Fruit fly (Drosophila melanogaster) whole organism, wandering third instar larva: ENCODE results near the gene lobo.

Experiments
- Abd-B ChIP-seq: fragments of >200 bp; optimal IDR thresholded peaks from 2 replicates; lab custom pipeline; 2017; ENCODE audit warnings: missing biosample characterization, missing genetic modification characterization
- CG32264 ChIP-seq: fragments of 200-800 bp; sonication (Bioruptor generic); optimal IDR thresholded peaks from 2 replicates; lab custom pipeline; 2016; ENCODE audit warnings: missing biosample characterization, missing genetic modification characterization
- CG9705 ChIP-seq: fragments of 200-800 bp; sonication (Bioruptor generic); optimal IDR thresholded peaks from 2 replicates; lab custom pipeline; 2018; ENCODE audit warnings: missing biosample characterization, mild to moderate bottlenecking, missing genetic modification characterization
- CrebA ChIP-seq: fragments of 200-800 bp; sonication (Bioruptor generic); optimal IDR thresholded peaks from 2 replicates; lab custom pipeline; 2016; ENCODE audit warnings: missing biosample characterization, mild to moderate bottlenecking, missing genetic modification characterization, borderline replicate concordance
- Dfd ChIP-seq: fragments of >200 bp; optimal IDR thresholded peaks from 2 replicates; lab custom pipeline; 2017; ENCODE audit warnings: missing biosample characterization, missing genetic modification characterization
- Dif ChIP-seq: fragments of 200-275, 200-300 bp; sonication (Bioruptor generic); optimal IDR thresholded peaks from 2 replicates; lab custom pipeline; 2018; ENCODE audit warnings: missing biosample characterization, missing genetic modification characterization; ENCODE audit not compliant: partially characterized antibody
- GATAd ChIP-seq: sonication (Bioruptor generic); optimal IDR thresholded peaks from 2 replicates; lab custom pipeline; 2016; ENCODE audit warnings: missing biosample characterization, missing genetic modification characterization
- HLH106 ChIP-seq: fragments of 200-800 bp; optimal IDR thresholded peaks from 3 replicates; lab custom pipeline; 2019; ENCODE audit warnings: missing biosample characterization, mild to moderate bottlenecking, missing genetic modification characterization, moderate library complexity
- Hnf4 ChIP-seq: fragments of 200-800 bp; sonication (Bioruptor generic); optimal IDR thresholded peaks from 2 replicates; lab custom pipeline; 2016; ENCODE audit warnings: missing biosample characterization, mild to moderate bottlenecking, missing genetic modification characterization
- Hr78 ChIP-seq: fragments of >200 bp; optimal IDR thresholded peaks from 2 replicates; lab custom pipeline; 2017; ENCODE audit warnings: missing biosample characterization, missing genetic modification characterization
- Hr83 ChIP-seq: fragments of 200-300 bp; sonication (Bioruptor generic); optimal IDR thresholded peaks from 2 replicates; lab custom pipeline; 2016; ENCODE audit warnings: missing biosample characterization, mild to moderate bottlenecking, missing genetic modification characterization, moderate library complexity; ENCODE audit not compliant: poor library complexity, severe bottlenecking
- Jra ChIP-seq: sonication (Bioruptor generic); optimal IDR thresholded peaks from 2 replicates; lab custom pipeline; 2016; ENCODE audit warnings: missing biosample characterization, missing genetic modification characterization
- Mio ChIP-seq: sonication (Bioruptor generic); optimal IDR thresholded peaks from 2 replicates; lab custom pipeline; 2016; ENCODE audit warnings: missing biosample characterization, missing genetic modification characterization
- Myc ChIP-seq: fragments of >200 bp; optimal IDR thresholded peaks from 2 replicates; lab custom pipeline; 2017
- N ChIP-seq: fragments of >200 bp; optimal IDR thresholded peaks from 2 replicates; lab custom pipeline; 2018; ENCODE audit warnings: missing biosample characterization, missing external identifiers, missing genetic modification characterization
- OdsH ChIP-seq: fragments of 200-800 bp; sonication (Bioruptor generic); optimal IDR thresholded peaks from 2 replicates; lab custom pipeline; 2016; ENCODE audit warnings: missing biosample characterization, mild to moderate bottlenecking, missing genetic modification characterization
- Rel ChIP-seq, 2 experiments: fragments of 200-800 bp; sonication (Bioruptor generic) in 1 of 2; optimal IDR thresholded peaks; 2 replicates in 1 of 2; 3 replicates in 1 of 2; lab custom pipeline; 2016 to 2019; ENCODE audit warnings: mild to moderate bottlenecking in 2 of 2, missing biosample characterization in 2 of 2, missing genetic modification characterization in 2 of 2, moderate library complexity in 1 of 2
- Sp1 ChIP-seq: fragments of 200-800 bp; sonication (Bioruptor generic); optimal IDR thresholded peaks from 3 replicates; lab custom pipeline; 2019; ENCODE audit warnings: missing biosample characterization, mild to moderate bottlenecking, missing genetic modification characterization, moderate library complexity
- Vsx2 ChIP-seq: fragments of 200-300, 225-300 bp; sonication (Bioruptor generic); optimal IDR thresholded peaks from 2 replicates; lab custom pipeline; 2018; ENCODE audit warnings: missing biosample characterization, missing genetic modification characterization; ENCODE audit not compliant: partially characterized antibody
- br ChIP-seq: fragments of 200-800 bp; sonication (Bioruptor generic); optimal IDR thresholded peaks from 2 replicates; lab custom pipeline; 2016; ENCODE audit warnings: missing biosample characterization, missing genetic modification characterization
- brk ChIP-seq: fragments of 200-800 bp; sonication (Bioruptor generic); optimal IDR thresholded peaks from 2 replicates; lab custom pipeline; 2016; ENCODE audit warnings: missing biosample characterization, mild to moderate bottlenecking, missing genetic modification characterization
- dl ChIP-seq, 2 experiments: fragments of 175-275, 200-275 bp in 1 of 2; fragments of 200-275 bp in 1 of 2; sonication (Bioruptor generic); optimal IDR thresholded peaks; lab custom pipeline; 2018; ENCODE audit warnings: mild to moderate bottlenecking in 2 of 2, missing biosample characterization in 2 of 2, missing genetic modification characterization in 2 of 2, moderate library complexity in 2 of 2; ENCODE audit not compliant: partially characterized antibody in 2 of 2, insufficient read depth in 1 of 2
- dmrt93B ChIP-seq: fragments of 200-800 bp; sonication (Bioruptor generic); optimal IDR thresholded peaks from 2 replicates; lab custom pipeline; 2018; ENCODE audit warnings: missing biosample characterization, mild to moderate bottlenecking, missing genetic modification characterization
- dsf ChIP-seq: sonication (Bioruptor generic); optimal IDR thresholded peaks from 2 replicates; lab custom pipeline; 2016; ENCODE audit warnings: missing biosample characterization, missing genetic modification characterization, borderline replicate concordance
- ey ChIP-seq: fragments of 200-800 bp; sonication (Bioruptor generic); optimal IDR thresholded peaks from 2 replicates; lab custom pipeline; 2016; ENCODE audit warnings: missing biosample characterization, missing genetic modification characterization
- foxo ChIP-seq, 2 experiments: fragments of 200-800 bp; sonication (Bioruptor generic); optimal IDR thresholded peaks; 2 replicates in 1 of 2; 3 replicates in 1 of 2; lab custom pipeline; 2016 to 2017; ENCODE audit warnings: missing biosample characterization in 2 of 2, missing genetic modification characterization in 2 of 2
- fru ChIP-seq: fragments of 200-800 bp; sonication (Bioruptor generic); optimal IDR thresholded peaks from 3 replicates; lab custom pipeline; 2016; ENCODE audit warnings: missing biosample characterization, mild to moderate bottlenecking, missing genetic modification characterization
- h ChIP-seq: fragments of 200-800 bp; sonication (Bioruptor generic); optimal IDR thresholded peaks from 3 replicates; lab custom pipeline; 2016; ENCODE audit warnings: missing biosample characterization, mild to moderate bottlenecking, missing genetic modification characterization
- jim ChIP-seq: fragments of 175-275, 200-325 bp; sonication (Bioruptor generic); optimal IDR thresholded peaks from 2 replicates; lab custom pipeline; 2016; ENCODE audit warnings: missing biosample characterization, mild to moderate bottlenecking, missing genetic modification characterization
- lola ChIP-seq: fragments of >200 bp; optimal IDR thresholded peaks from 2 replicates; lab custom pipeline; 2017; ENCODE audit warnings: missing biosample characterization, missing genetic modification characterization
- pan ChIP-seq: fragments of >200 bp; optimal IDR thresholded peaks from 2 replicates; lab custom pipeline; 2017
- psq ChIP-seq: fragments of 200-800 bp; sonication (Bioruptor generic); optimal IDR thresholded peaks from 3 replicates; lab custom pipeline; 2017; ENCODE audit warnings: missing biosample characterization, mild to moderate bottlenecking, missing genetic modification characterization, moderate library complexity
- rgr ChIP-seq: fragments of 200-800 bp; sonication (Bioruptor generic); optimal IDR thresholded peaks from 3 replicates; lab custom pipeline; 2016; ENCODE audit warnings: missing biosample characterization, mild to moderate bottlenecking, missing genetic modification characterization
- sage ChIP-seq: fragments of 200-800 bp; sonication (Bioruptor generic); optimal IDR thresholded peaks from 2 replicates; lab custom pipeline; 2016; ENCODE audit warnings: missing biosample characterization, mild to moderate bottlenecking, missing genetic modification characterization
- sv ChIP-seq: fragments of 200-800 bp; sonication (Bioruptor generic); optimal IDR thresholded peaks from 3 replicates; lab custom pipeline; 2016; ENCODE audit warnings: missing biosample characterization, missing genetic modification characterization
- tai ChIP-seq: sonication (Bioruptor generic); optimal IDR thresholded peaks from 2 replicates; lab custom pipeline; 2016; ENCODE audit warnings: missing biosample characterization, missing genetic modification characterization
- usp ChIP-seq: fragments of >200 bp; optimal IDR thresholded peaks from 2 replicates; lab custom pipeline; 2017; ENCODE audit warnings: missing biosample characterization, missing genetic modification characterization
- woc ChIP-seq: sonication (Bioruptor generic); optimal IDR thresholded peaks from 2 replicates; lab custom pipeline; 2016; ENCODE audit warnings: missing biosample characterization, mild to moderate bottlenecking, missing genetic modification characterization

Gene lobo

dm6 chr3R:25235362-25235761 lies 41.8 kb upstream of the lobo start, which contains the start of gene Sil1:
Sil1 (minus strand) TSS chr3R:25235529.
- TF ChIP-seq lola (GFP tag; lab: Kevin White, UChicago) (no peak), Dif (GFP tag; lab: Kevin White, UChicago) (no peak), h (GFP tag; lab: Kevin White, UChicago) (no peak), OdsH (GFP tag; lab: Kevin White, UChicago) (no peak), rgr (GFP tag; lab: Kevin White, UChicago) (peak; percentile 10), Hr78 (GFP tag; lab: Kevin White, UChicago) (no peak), Mio (GFP tag; lab: Kevin White, UChicago) (no peak)

DNA sequence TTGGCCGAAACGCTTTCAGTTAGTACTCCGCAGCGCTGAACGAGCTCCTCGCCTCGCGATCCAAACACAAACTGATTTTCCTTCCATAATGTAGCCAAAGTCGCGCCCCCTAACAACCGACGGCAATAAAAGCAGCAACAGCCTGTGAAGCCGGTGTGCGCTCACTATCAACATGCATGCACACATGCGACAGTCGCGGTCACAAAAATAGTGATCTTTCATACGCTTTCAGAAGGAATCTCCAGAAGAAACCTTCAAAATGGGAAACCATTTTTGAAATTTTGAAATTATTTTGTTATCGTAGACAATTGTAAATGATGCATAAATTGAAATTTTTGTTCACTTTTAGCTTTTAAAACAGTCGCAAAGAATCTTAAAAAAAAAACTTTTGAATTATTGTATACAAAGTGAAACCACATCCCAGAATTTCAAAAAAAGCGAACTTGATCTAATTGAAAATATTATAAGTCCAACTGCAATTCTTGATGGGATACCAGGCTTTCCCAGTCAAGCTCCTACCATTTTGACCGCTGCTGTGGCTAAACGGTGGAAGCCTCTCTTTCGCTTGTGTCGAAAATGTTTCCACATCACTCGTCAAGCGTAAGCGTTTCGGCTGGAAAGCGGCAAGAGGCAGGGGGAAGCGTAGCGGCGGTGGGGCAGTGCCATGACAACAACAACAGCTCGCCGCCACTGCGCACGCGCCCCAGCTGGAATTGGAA lies 38.9 kb upstream of the lobo start, which contains the start of gene Cad96Cb:
Cad96Cb (minus strand) TSS at position 51 of the 719 bp plus-strand sequence.
- TF ChIP-seq psq (GFP tag; lab: Kevin White, UChicago) (peak; percentile 84), lola (GFP tag; lab: Kevin White, UChicago) (no peak), sv (peak; percentile 73), Rel (GFP tag; optimal IDR thresholded peaks at IDR 0.05; lab: Kevin White, UChicago) (peak; percentile 31), Rel (tag; optimal IDR thresholded peaks at IDR 0.05; lab: Kevin White, UChicago) (peak; percentile 6), HLH106 (peak; percentile 86), Jra (peak; percentile 66), Hr78 (GFP tag; lab: Kevin White, UChicago) (no peak), usp (GFP tag; lab: Kevin White, UChicago) (no peak), brk (GFP tag; lab: Kevin White, UChicago) (no peak), tai (GFP tag; lab: Kevin White, UChicago) (no peak), dsf (GFP tag; lab: Kevin White, UChicago) (peak; percentile 14), foxo (GFP tag; optimal IDR thresholded peaks at IDR 0.05; lab: Kevin White, UChicago) (peak in 1 of 2 experiments; percentile 89), br (GFP tag; lab: Kevin White, UChicago) (peak; percentile 86), Vsx2 (GFP tag; lab: Kevin White, UChicago) (no peak), Sp1 (peak; percentile 91), dl (GFP tag; optimal IDR thresholded peaks at IDR 0.05; lab: Kevin White, UChicago; ENCODE audit: insufficient read depth in 1 of 2, partially characterized antibody in 2 of 2) (peak in 1 of 2 experiments; percentile 15), Hr83 (GFP tag; lab: Kevin White, UChicago) (peak; percentile 9), Myc (lab: Kevin White, UChicago) (no peak), jim (GFP tag; lab: Kevin White, UChicago) (no peak), ey (peak; percentile 86), woc (GFP tag; lab: Kevin White, UChicago) (peak; percentile 93), Abd-B (no peak), OdsH (GFP tag; lab: Kevin White, UChicago) (peak; percentile 86), CG9705 (peak; percentile 70), CrebA (no peak), Dif (GFP tag; lab: Kevin White, UChicago) (no peak), sage (GFP tag; lab: Kevin White, UChicago) (peak; percentile 47), pan (lab: Kevin White, UChicago) (no peak), Dfd (no peak), fru (GFP tag; lab: Kevin White, UChicago) (peak; percentile 90), CG32264 (GFP tag; lab: Kevin White, UChicago) (peak; percentile 63), Hnf4 (peak; percentile 53), Mio (GFP tag; lab: Kevin White, UChicago) (no peak), dmrt93B (peak; percentile 87), N (GFP tag; lab: Kevin White, UChicago) (no peak), h (GFP tag; lab: Kevin White, UChicago) (peak; percentile 88), rgr (GFP tag; lab: Kevin White, UChicago) (peak; percentile 84), GATAd (GFP tag; lab: Kevin White, UChicago) (peak; percentile 13)
